Worm (Caenorhabditis elegans): ENCODE results near the gene smf-3.

- TF ChIP-seq bed-1 (GFP tag; IDR thresholded peaks at IDR 0.05): no peak
- TF ChIP-seq nhr-120 (GFP tag; IDR thresholded peaks at IDR 0.05): no peak
- TF ChIP-seq B0035.1 (tag; optimal IDR thresholded peaks at IDR 0.05): no peak
- no peak for TF ChIP-seq F10E7.11 (tag; optimal IDR thresholded peaks at IDR 0.05)
These were observed 8.3 kb upstream of the smf-3 start, which contains the start of gene Y69A2AR.32 for ce11 chrIV:2610409-2610808.
